Worm (Caenorhabditis elegans) whole organism, L2 larva: Measurements from ENCODE around the gene sptf-2.

Experiments used
- C34F6.9 ChIP-seq: fragments of 150-350 bp; optimal IDR thresholded peaks from 2 replicates; lab custom pipeline; 2014; ENCODE audit warnings: missing biosample characterization, missing genetic modification characterization
- F13H6.1 ChIP-seq: sonication (generic microtip); optimal IDR thresholded peaks from 2 replicates; lab custom pipeline; 2016; ENCODE audit warnings: missing genetic modification characterization, missing compliant biosample characterization
- R02D3.7 ChIP-seq: fragments of 150-350 bp; optimal IDR thresholded peaks from 2 replicates; lab custom pipeline; 2014; ENCODE audit warnings: missing biosample characterization, missing genetic modification characterization
- Y55F3AM.14 ChIP-seq: fragments of 200-800 bp; sonication (Bioruptor generic); optimal IDR thresholded peaks from 2 replicates; lab custom pipeline; 2018; ENCODE audit warnings: mild to moderate bottlenecking, missing genetic modification characterization, missing compliant biosample characterization
- ZK546.5 ChIP-seq: sonication (generic microtip); optimal IDR thresholded peaks from 2 replicates; lab custom pipeline; 2017; ENCODE audit warnings: missing biosample characterization, missing genetic modification characterization
- alr-1 ChIP-seq: fragments of 150-350 bp; optimal IDR thresholded peaks from 2 replicates; lab custom pipeline; 2014; ENCODE audit warnings: missing biosample characterization, missing genetic modification characterization
- aly-2 ChIP-seq: fragments of 150-350 bp; optimal IDR thresholded peaks from 2 replicates; lab custom pipeline; 2014; ENCODE audit warnings: missing biosample characterization, missing genetic modification characterization
- ama-1 ChIP-seq: fragments of 150-350 bp; optimal IDR thresholded peaks from 2 replicates; lab custom pipeline; 2018; ENCODE audit warnings: inconsistent platforms
- ceh-16 ChIP-seq: fragments of 150-350 bp; optimal IDR thresholded peaks from 2 replicates; lab custom pipeline; 2014; ENCODE audit warnings: missing biosample characterization, missing genetic modification characterization
- ceh-82 ChIP-seq: fragments of 150-350 bp; optimal IDR thresholded peaks from 2 replicates; lab custom pipeline; 2014; ENCODE audit warnings: missing biosample characterization, missing genetic modification characterization
- crh-2 ChIP-seq: sonication (generic microtip); optimal IDR thresholded peaks from 2 replicates; lab custom pipeline; 2017; ENCODE audit warnings: missing biosample characterization, missing genetic modification characterization
- dmd-4 ChIP-seq: sonication (generic microtip); optimal IDR thresholded peaks from 2 replicates; lab custom pipeline; 2017; ENCODE audit warnings: missing biosample characterization, missing genetic modification characterization
- egl-27 ChIP-seq: sonication (generic microtip); optimal IDR thresholded peaks from 3 replicates; lab custom pipeline; 2017; ENCODE audit warnings: missing biosample characterization, missing genetic modification reagents, missing genetic modification characterization
- elt-1 ChIP-seq: fragments of 150-350 bp; optimal IDR thresholded peaks from 2 replicates; lab custom pipeline; 2014; ENCODE audit warnings: missing biosample characterization, missing genetic modification characterization
- fos-1 ChIP-seq: fragments of 150-350 bp; optimal IDR thresholded peaks from 2 replicates; lab custom pipeline; 2014; ENCODE audit warnings: missing biosample characterization, missing genetic modification characterization
- gmeb-1 ChIP-seq: fragments of 150-350 bp; optimal IDR thresholded peaks from 2 replicates; lab custom pipeline; 2014; ENCODE audit warnings: missing biosample characterization, missing genetic modification characterization
- lin-11 ChIP-seq: fragments of 150-350 bp; sonication (generic microtip); optimal IDR thresholded peaks from 2 replicates; lab custom pipeline; 2014; ENCODE audit warnings: missing biosample characterization, missing genetic modification characterization, inconsistent platforms, mixed read lengths
- lsy-2 ChIP-seq, 2 experiments: fragments of 150-350 bp in 1 of 2; sonication (generic microtip) in 1 of 2; optimal IDR thresholded peaks; 2 replicates each; lab custom pipeline; 2014 to 2017; ENCODE audit warnings: missing biosample characterization in 2 of 2, missing genetic modification characterization in 2 of 2
- mab-5 ChIP-seq: fragments of 150-350 bp; optimal IDR thresholded peaks from 2 replicates; lab custom pipeline; 2014; ENCODE audit warnings: missing biosample characterization, missing genetic modification characterization
- mbf-1 ChIP-seq: sonication (generic microtip); optimal IDR thresholded peaks from 2 replicates; lab custom pipeline; 2017; ENCODE audit warnings: missing biosample characterization, missing genetic modification characterization
- mdl-1 ChIP-seq, 2 experiments: fragments of 150-350 bp in 1 of 2; sonication (generic microtip) in 1 of 2; optimal IDR thresholded peaks; 2 replicates each; lab custom pipeline; 2017; ENCODE audit warnings: missing biosample characterization in 2 of 2, missing genetic modification characterization in 2 of 2
- nhr-10 ChIP-seq: sonication (generic microtip); optimal IDR thresholded peaks from 2 replicates; lab custom pipeline; 2017; ENCODE audit warnings: missing biosample characterization, missing genetic modification characterization
- nhr-11 ChIP-seq: fragments of 150-350 bp; optimal IDR thresholded peaks from 2 replicates; lab custom pipeline; 2014; ENCODE audit warnings: missing biosample characterization, missing genetic modification characterization
- nhr-129 ChIP-seq: fragments of 150-350 bp; optimal IDR thresholded peaks from 2 replicates; lab custom pipeline; 2014; ENCODE audit warnings: missing biosample characterization, missing genetic modification characterization
- nhr-21 ChIP-seq: fragments of 150-350 bp; optimal IDR thresholded peaks from 2 replicates; lab custom pipeline; 2014; ENCODE audit warnings: missing biosample characterization, missing genetic modification characterization
- nhr-23 ChIP-seq: fragments of 150-350 bp; optimal IDR thresholded peaks from 2 replicates; lab custom pipeline; 2014; ENCODE audit warnings: missing biosample characterization, missing genetic modification reagents, missing genetic modification characterization
- nhr-25 ChIP-seq: fragments of 150-350 bp; sonication (generic microtip); optimal IDR thresholded peaks from 3 replicates; lab custom pipeline; 2014; ENCODE audit warnings: missing biosample characterization, missing genetic modification characterization
- nhr-6 ChIP-seq: fragments of 150-350 bp; optimal IDR thresholded peaks from 2 replicates; lab custom pipeline; 2014; ENCODE audit warnings: missing biosample characterization, missing genetic modification characterization
- nhr-77 ChIP-seq: fragments of 150-350 bp; optimal IDR thresholded peaks from 2 replicates; lab custom pipeline; 2014; ENCODE audit warnings: missing biosample characterization, missing genetic modification characterization
- peb-1 ChIP-seq: fragments of 150-350 bp; optimal IDR thresholded peaks from 2 replicates; lab custom pipeline; 2014; ENCODE audit warnings: missing biosample characterization, missing genetic modification characterization
- sem-4 ChIP-seq: fragments of 150-350 bp; optimal IDR thresholded peaks from 2 replicates; lab custom pipeline; 2014; ENCODE audit warnings: missing biosample characterization, missing genetic modification reagents, missing genetic modification characterization
- skn-1 ChIP-seq: sonication (generic microtip); optimal IDR thresholded peaks from 2 replicates; lab custom pipeline; 2017; ENCODE audit warnings: missing biosample characterization, missing genetic modification characterization
- sma-3 ChIP-seq: sonication (generic microtip); optimal IDR thresholded peaks from 2 replicates; lab custom pipeline; 2016; ENCODE audit warnings: missing genetic modification reagents, missing genetic modification characterization, missing compliant biosample characterization
- sma-9 ChIP-seq, 2 experiments: fragments of 150-350 bp in 1 of 2; sonication (generic microtip) in 1 of 2; optimal IDR thresholded peaks; 2 replicates each; lab custom pipeline; 2014 to 2016; ENCODE audit warnings: missing genetic modification characterization in 2 of 2, mild to moderate bottlenecking in 1 of 2, missing biosample characterization in 1 of 2, missing compliant biosample characterization in 1 of 2, missing genetic modification reagents in 1 of 2, moderate library complexity in 1 of 2
- snpc-4 ChIP-seq: fragments of 150-350 bp; optimal IDR thresholded peaks from 2 replicates; lab custom pipeline; 2014; ENCODE audit warnings: missing biosample characterization, missing genetic modification characterization
- unc-55 ChIP-seq: fragments of 150-350 bp; sonication (generic microtip); optimal IDR thresholded peaks from 3 replicates; lab custom pipeline; 2014; ENCODE audit warnings: missing biosample characterization, missing genetic modification reagents, missing genetic modification characterization
- unc-62 ChIP-seq: fragments of 150-350 bp; optimal IDR thresholded peaks from 2 replicates; lab custom pipeline; 2014; ENCODE audit warnings: missing biosample characterization, missing genetic modification reagents, missing genetic modification characterization
- zag-1 ChIP-seq: fragments of 150-350 bp; optimal IDR thresholded peaks from 2 replicates; lab custom pipeline; 2014; ENCODE audit warnings: missing biosample characterization, missing genetic modification characterization
- ztf-11 ChIP-seq: sonication (generic microtip); optimal IDR thresholded peaks from 2 replicates; lab custom pipeline; 2017; ENCODE audit warnings: missing biosample characterization, missing genetic modification characterization
- ztf-4 ChIP-seq: fragments of 150-350 bp; optimal IDR thresholded peaks from 2 replicates; lab custom pipeline; 2014; ENCODE audit warnings: missing biosample characterization, missing genetic modification characterization

sptf-2 gene

DNA sequence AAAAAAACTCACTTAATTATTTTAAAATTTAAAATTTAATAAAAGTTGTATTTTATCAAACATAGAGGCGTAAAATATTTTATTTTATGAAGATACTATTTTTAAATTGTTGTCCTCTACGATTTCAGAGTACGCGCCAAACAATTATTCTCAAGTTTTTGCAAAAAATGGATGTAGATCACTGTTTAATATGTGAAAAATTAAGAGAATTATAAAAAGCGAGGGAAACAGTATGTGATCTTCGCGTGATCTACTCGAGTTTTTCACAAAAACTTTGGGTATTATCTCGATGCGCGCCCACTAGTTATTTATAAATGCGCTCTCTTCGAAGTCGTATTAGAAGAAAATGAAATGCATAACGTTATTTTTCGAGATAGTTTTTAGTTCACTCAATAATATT is 23.6 kb downstream of the sptf-2 start:
- no peak for TF ChIP-seq egl-27 (tag; lab: Kevin White, UChicago)
- TF ChIP-seq mdl-1 (tag; optimal IDR thresholded peaks at IDR 0.05; lab: Kevin White, UChicago), result no peak
- no peak for TF ChIP-seq nhr-11
- no peak for TF ChIP-seq mab-5 (tag; lab: Kevin White, UChicago)
- no peak for TF ChIP-seq dmd-4 (tag; lab: Kevin White, UChicago)
- no peak for TF ChIP-seq nhr-23 (tag; lab: Kevin White, UChicago)
- no peak for TF ChIP-seq F13H6.1 (tag; lab: Kevin White, UChicago)
- TF ChIP-seq gmeb-1 (tag; lab: Kevin White, UChicago), result no peak

DNA sequence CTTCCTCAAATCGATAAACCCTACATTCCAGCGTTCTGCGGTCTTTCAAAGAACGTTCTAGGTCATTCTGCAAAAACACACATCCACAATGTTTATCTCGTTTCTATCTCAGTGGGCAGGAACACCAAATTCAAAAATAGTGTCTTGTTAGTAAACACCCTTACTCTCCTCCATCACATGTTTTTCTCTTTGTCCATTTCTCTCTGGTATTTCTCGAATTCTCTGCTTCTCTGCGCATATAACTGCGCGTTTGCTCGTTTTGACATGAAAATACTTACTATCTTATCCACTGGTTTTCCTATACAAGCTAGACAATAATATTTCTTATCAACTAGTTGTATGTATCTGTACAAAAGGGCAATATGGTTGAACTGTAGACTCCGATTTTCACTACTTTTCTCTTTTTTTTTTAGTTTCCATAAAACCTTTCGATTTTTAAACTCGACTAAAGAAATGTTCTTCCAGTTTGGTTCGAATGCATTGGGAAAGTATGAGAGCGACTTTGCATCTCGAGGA is 25.4 kb downstream of the sptf-2 start, which contains the start of gene pyr-1:
Gene pyr-1 (plus strand): TSS at position 466 of the 516 bp plus-strand sequence.
- TF ChIP-seq zag-1 (tag; lab: Kevin White, UChicago) (no peak), aly-2 (no peak), mab-5 (tag; lab: Kevin White, UChicago) (no peak), ztf-11 (tag; lab: Kevin White, UChicago) (no peak), nhr-6 (tag; lab: Kevin White, UChicago) (no peak), nhr-77 (tag; lab: Kevin White, UChicago) (no peak), nhr-25 (tag; lab: Kevin White, UChicago) (no peak), unc-62 (GFP tag; lab: Kevin White, UChicago) (no peak), sma-3 (GFP tag; lab: Kevin White, UChicago) (peak; percentile 20), lin-11 (tag; lab: Kevin White, UChicago) (no peak), egl-27 (tag; lab: Kevin White, UChicago) (no peak), mdl-1 (tag; optimal IDR thresholded peaks at IDR 0.05; lab: Kevin White, UChicago) (no peak), fos-1 (tag; lab: Kevin White, UChicago) (no peak), unc-55 (GFP tag; lab: Kevin White, UChicago) (no peak), F13H6.1 (tag; lab: Kevin White, UChicago) (no peak), ZK546.5 (no peak), snpc-4 (tag; lab: Kevin White, UChicago) (no peak), nhr-23 (tag; lab: Kevin White, UChicago) (no peak), sma-9 (GFP tag; optimal IDR thresholded peaks at IDR 0.05; lab: Kevin White, UChicago) (peak; percentile 46), sma-9 (tag; optimal IDR thresholded peaks at IDR 0.05; lab: Kevin White, UChicago) (no peak), Y55F3AM.14 (GFP tag; lab: Kevin White, UChicago) (no peak), nhr-129 (tag; lab: Kevin White, UChicago) (peak; percentile 53), mbf-1 (tag; lab: Kevin White, UChicago) (no peak), C34F6.9 (tag; lab: Kevin White, UChicago) (peak; percentile 67), nhr-11 (no peak), crh-2 (tag; lab: Kevin White, UChicago) (peak; percentile 3), gmeb-1 (tag; lab: Kevin White, UChicago) (no peak), ama-1 (lab: Kevin White, UChicago) (no peak), ceh-82 (tag; lab: Kevin White, UChicago) (no peak), ztf-4 (tag; lab: Kevin White, UChicago) (no peak), ceh-16 (tag; lab: Kevin White, UChicago) (no peak), alr-1 (tag; lab: Kevin White, UChicago) (no peak)
- TF ChIP-seq, all 48 proteins: peak for 5

DNA sequence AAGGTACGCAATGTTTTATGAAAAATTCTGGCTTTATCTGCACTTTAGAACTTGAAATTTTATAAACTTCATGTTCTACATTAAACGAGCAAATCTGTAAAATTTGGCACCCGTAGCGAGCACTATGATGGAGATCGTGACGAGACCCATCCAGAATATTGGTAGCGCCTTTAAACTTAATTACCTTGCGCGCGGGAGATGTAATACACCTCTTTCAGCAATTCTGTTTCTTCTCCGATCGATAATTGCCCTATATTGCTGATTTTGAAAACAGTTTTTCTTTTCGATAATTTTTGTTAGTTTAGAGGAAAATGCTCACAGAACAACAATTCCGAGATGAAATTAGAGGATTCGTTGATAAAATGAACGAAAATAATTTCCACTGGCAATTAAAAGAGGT is 33.6 kb downstream of the sptf-2 start, which contains the start of gene atg-10:
Gene atg-10 (plus strand): TSS at position 301 of the 400 bp plus-strand sequence.
- no peak for TF ChIP-seq skn-1 (tag; lab: Kevin White, UChicago)
- no peak for TF ChIP-seq nhr-23 (tag; lab: Kevin White, UChicago)
- no peak for TF ChIP-seq fos-1 (tag; lab: Kevin White, UChicago)
- TF ChIP-seq ceh-82 (tag; lab: Kevin White, UChicago), result no peak
- TF ChIP-seq, all 48 proteins: peak for 0

DNA sequence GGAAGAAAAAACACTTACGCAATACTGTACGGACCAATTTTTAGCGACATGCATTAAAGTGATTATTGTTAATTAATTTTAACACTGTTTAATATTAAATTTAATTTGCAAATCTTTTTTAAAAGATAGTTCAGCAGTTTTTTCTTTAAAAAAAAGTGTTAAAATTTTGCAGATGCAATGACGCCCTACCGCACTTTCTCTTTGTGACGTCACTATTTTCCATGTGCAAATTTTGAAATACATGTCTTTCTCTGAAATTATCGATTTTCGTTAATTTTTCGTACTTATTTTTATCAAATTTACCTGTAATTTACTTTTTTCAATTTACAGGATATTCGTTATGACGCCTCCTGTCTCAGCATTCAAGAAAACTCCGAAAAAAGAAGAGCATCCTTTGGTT is 36.3 kb downstream of the sptf-2 start, which contains the start of the genes piga-1 and eif-2Bepsilon:
Gene piga-1 (minus strand): TSS at position 174 of the 400 bp plus-strand sequence.
Gene eif-2Bepsilon (plus strand): TSS at position 331 of the 400 bp plus-strand sequence.
- TF ChIP-seq mab-5 (tag; lab: Kevin White, UChicago), result no peak
- TF ChIP-seq R02D3.7, result no peak
- TF ChIP-seq egl-27 (tag; lab: Kevin White, UChicago), result no peak
- no peak for TF ChIP-seq sem-4 (tag; lab: Kevin White, UChicago)
- no peak for TF ChIP-seq nhr-21 (tag; lab: Kevin White, UChicago)
- peak; percentile 84 for TF ChIP-seq unc-55 (GFP tag; lab: Kevin White, UChicago)
- no peak for TF ChIP-seq peb-1 (tag; lab: Kevin White, UChicago)
- TF ChIP-seq elt-1, result no peak
- TF ChIP-seq mdl-1 (tag; optimal IDR thresholded peaks at IDR 0.05; lab: Kevin White, UChicago), result peak in 1 of 2 experiments; percentile 1
- TF ChIP-seq lin-11 (tag; lab: Kevin White, UChicago), result no peak
- TF ChIP-seq alr-1 (tag; lab: Kevin White, UChicago), result no peak
- TF ChIP-seq crh-2 (tag; lab: Kevin White, UChicago), result peak; percentile 72
- no peak for TF ChIP-seq aly-2
- TF ChIP-seq F13H6.1 (tag; lab: Kevin White, UChicago), result no peak
- no peak for TF ChIP-seq ama-1 (lab: Kevin White, UChicago)
- TF ChIP-seq snpc-4 (tag; lab: Kevin White, UChicago), result no peak
- no peak for TF ChIP-seq nhr-25 (tag; lab: Kevin White, UChicago)
- TF ChIP-seq nhr-129 (tag; lab: Kevin White, UChicago), result peak; percentile 48
- peak; percentile 21 for TF ChIP-seq fos-1 (tag; lab: Kevin White, UChicago)
- TF ChIP-seq nhr-10 (tag; lab: Kevin White, UChicago), result no peak
- peak; percentile 21 for TF ChIP-seq sma-9 (GFP tag; optimal IDR thresholded peaks at IDR 0.05; lab: Kevin White, UChicago)
- no peak for TF ChIP-seq sma-9 (tag; optimal IDR thresholded peaks at IDR 0.05; lab: Kevin White, UChicago)
- TF ChIP-seq C34F6.9 (tag; lab: Kevin White, UChicago), result peak; percentile 88
- peak; percentile 24 for TF ChIP-seq nhr-6 (tag; lab: Kevin White, UChicago)
- TF ChIP-seq lsy-2 (tag; optimal IDR thresholded peaks at IDR 0.05; lab: Kevin White, UChicago), result peak in 1 of 2 experiments; percentile 74
